Worm (Caenorhabditis elegans): ENCODE data around the gene str-168.

DNA sequence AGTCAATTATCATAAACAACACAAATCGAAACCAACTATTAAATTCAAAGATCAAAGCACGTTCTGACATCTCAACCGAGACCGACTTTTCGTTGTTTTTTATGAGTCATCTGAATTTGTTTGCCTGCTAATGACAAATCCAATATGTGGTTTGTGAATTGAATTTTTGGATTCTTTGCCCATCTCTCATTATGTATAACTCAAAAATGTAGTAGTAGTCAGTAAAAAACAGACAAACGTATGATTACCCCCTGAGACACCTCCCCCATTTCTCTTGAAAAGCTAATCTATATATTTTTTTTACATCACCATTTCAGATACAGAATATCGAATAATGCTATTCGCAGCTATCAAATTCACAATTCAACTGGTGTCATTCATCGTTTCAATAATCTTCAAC, 7.0 kb downstream of the str-168 start, which contains the start of gene str-169:
- TF ChIP-seq him-1 (tag; optimal IDR thresholded peaks at IDR 0.05): no peak
- no peak for TF ChIP-seq W03F9.2 (tag; optimal IDR thresholded peaks at IDR 0.05)
- no peak for TF ChIP-seq dao-5 (tag; optimal IDR thresholded peaks at IDR 0.05)
